Worm (Caenorhabditis elegans): ENCODE measurements around the gene C05D12.5.

Gene C05D12.5

ce11 chrII:11443128-11443527 is 9.1 kb downstream of the C05D12.5 start:
- TF ChIP-seq T22C8.4 (GFP tag; IDR thresholded peaks at IDR 0.05) = no peak
- no peak for TF ChIP-seq med-1 (GFP tag; optimal IDR thresholded peaks at IDR 0.05; ENCODE audit: insufficient read depth)
- TF ChIP-seq ref-1 (GFP tag; conservative IDR thresholded peaks at IDR 0.05) = no peak
- no peak for TF ChIP-seq ztf-29 (GFP tag; IDR thresholded peaks at IDR 0.05)
- no peak for TF ChIP-seq cog-1 (tag; optimal IDR thresholded peaks at IDR 0.05)
- no peak for TF ChIP-seq klf-2 (GFP tag; conservative IDR thresholded peaks at IDR 0.05)
- no peak for TF ChIP-seq flt-1 (GFP tag; IDR thresholded peaks at IDR 0.05)

ce11 chrII:11443862-11444261 is 9.8 kb downstream of the C05D12.5 start, which contains the start of gene adbp-1:
Gene adbp-1 (plus strand): TSS chrII:11444162.
- TF ChIP-seq T22C8.4 (GFP tag; IDR thresholded peaks at IDR 0.05) = no peak
- TF ChIP-seq flt-1 (GFP tag; IDR thresholded peaks at IDR 0.05) = no peak
- no peak for TF ChIP-seq klf-2 (GFP tag; conservative IDR thresholded peaks at IDR 0.05)
- no peak for TF ChIP-seq med-1 (GFP tag; optimal IDR thresholded peaks at IDR 0.05; ENCODE audit: insufficient read depth)
- no peak for TF ChIP-seq ref-1 (GFP tag; conservative IDR thresholded peaks at IDR 0.05)
- TF ChIP-seq ztf-29 (GFP tag; IDR thresholded peaks at IDR 0.05) = no peak
- no peak for TF ChIP-seq tab-1 (GFP tag; IDR thresholded peaks at IDR 0.05)
- TF ChIP-seq ztf-23 (GFP tag; IDR thresholded peaks at IDR 0.05) = no peak
- no peak for TF ChIP-seq cog-1 (tag; optimal IDR thresholded peaks at IDR 0.05)

DNA sequence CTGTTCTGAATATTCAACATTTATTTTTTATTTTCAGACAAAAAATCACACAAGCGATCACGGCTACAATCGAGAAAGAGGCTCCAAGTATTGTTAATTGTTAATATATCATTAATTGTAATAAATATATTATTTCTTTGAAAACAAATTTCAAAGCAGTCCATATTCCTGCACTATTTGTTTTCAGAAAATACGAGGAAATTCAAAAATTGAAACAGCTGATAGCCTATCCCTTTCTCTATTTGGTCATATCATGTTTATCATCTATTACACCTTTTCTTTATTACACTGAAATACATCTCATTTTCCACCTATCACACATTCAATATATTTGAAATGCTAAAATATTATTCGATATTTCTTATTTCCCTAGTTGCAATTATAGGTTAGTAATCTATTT is 10.9 kb downstream of the C05D12.5 start, which contains the start of gene W02B12.13:
Gene W02B12.13, plus strand, starts transcription at position 301 of the 400 bp plus-strand sequence.
- TF ChIP-seq ztf-29 (GFP tag; IDR thresholded peaks at IDR 0.05) (no peak), T22C8.4 (GFP tag; IDR thresholded peaks at IDR 0.05) (no peak), flt-1 (GFP tag; IDR thresholded peaks at IDR 0.05) (no peak), ztf-23 (GFP tag; IDR thresholded peaks at IDR 0.05) (no peak), med-1 (GFP tag; optimal IDR thresholded peaks at IDR 0.05; ENCODE audit: insufficient read depth) (no peak)

- no peak for TF ChIP-seq ztf-29 (GFP tag; IDR thresholded peaks at IDR 0.05)
- no peak for TF ChIP-seq ztf-23 (GFP tag; IDR thresholded peaks at IDR 0.05)
- TF ChIP-seq T22C8.4 (GFP tag; IDR thresholded peaks at IDR 0.05) = no peak
- TF ChIP-seq klf-2 (GFP tag; conservative IDR thresholded peaks at IDR 0.05) = no peak
- no peak for TF ChIP-seq cog-1 (tag; optimal IDR thresholded peaks at IDR 0.05)
- no peak for TF ChIP-seq tab-1 (GFP tag; IDR thresholded peaks at IDR 0.05)
- no peak for TF ChIP-seq ref-1 (GFP tag; conservative IDR thresholded peaks at IDR 0.05)
- no peak for TF ChIP-seq med-1 (GFP tag; optimal IDR thresholded peaks at IDR 0.05; ENCODE audit: insufficient read depth)
- TF ChIP-seq flt-1 (GFP tag; IDR thresholded peaks at IDR 0.05) = no peak
Measured at ce11 chrII:11448753-11449152, 14.7 kb downstream of the C05D12.5 start, which contains the start of gene W02B12.1. Gene W02B12.1 (plus strand): TSS chrII:11449021.

DNA sequence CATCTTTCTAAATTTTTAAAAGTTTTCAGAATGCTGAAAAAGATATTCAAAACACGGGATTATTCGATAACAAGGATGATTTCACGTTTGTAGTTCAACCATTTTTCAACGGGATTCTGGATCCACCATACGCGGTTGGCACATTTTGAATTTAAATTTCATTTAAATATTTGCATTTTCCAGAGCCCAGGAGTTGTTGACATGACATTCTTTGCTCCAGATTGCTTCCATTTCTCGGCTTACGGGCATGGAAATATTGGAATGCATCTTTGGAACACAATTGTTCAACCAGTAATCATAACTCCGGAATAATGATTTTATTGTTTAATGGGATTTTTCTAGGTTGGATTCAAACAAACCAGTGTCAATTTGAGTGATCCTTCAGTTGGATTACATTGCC is 16.8 kb downstream of the C05D12.5 start:
- TF ChIP-seq med-1 (GFP tag; optimal IDR thresholded peaks at IDR 0.05; ENCODE audit: insufficient read depth) (no peak), ztf-23 (GFP tag; IDR thresholded peaks at IDR 0.05) (no peak), tab-1 (GFP tag; IDR thresholded peaks at IDR 0.05) (no peak), cog-1 (tag; optimal IDR thresholded peaks at IDR 0.05) (no peak), ztf-29 (GFP tag; IDR thresholded peaks at IDR 0.05) (no peak), flt-1 (GFP tag; IDR thresholded peaks at IDR 0.05) (no peak), ref-1 (GFP tag; conservative IDR thresholded peaks at IDR 0.05) (no peak), T22C8.4 (GFP tag; IDR thresholded peaks at IDR 0.05) (no peak), klf-2 (GFP tag; conservative IDR thresholded peaks at IDR 0.05) (no peak)

DNA sequence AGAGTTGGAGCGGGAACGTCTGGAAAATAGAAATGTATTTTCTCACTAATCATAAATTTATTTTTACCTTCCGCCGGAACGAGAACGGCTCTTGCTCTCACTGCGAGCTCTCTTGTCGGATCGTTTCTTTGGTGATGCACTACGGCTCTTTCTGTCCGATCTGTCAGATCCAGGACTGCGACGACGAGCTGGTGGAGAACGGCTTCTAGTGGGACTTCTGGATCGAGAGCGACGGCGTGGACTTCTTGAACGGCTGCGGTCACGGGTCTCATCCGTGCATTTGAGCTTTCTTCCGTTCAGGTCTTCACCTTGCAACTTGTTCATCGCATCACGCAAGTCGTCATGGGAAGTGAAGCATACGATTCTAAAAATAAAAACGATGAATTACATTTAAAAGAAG is 17.7 kb downstream of the C05D12.5 start:
- TF ChIP-seq ztf-29 (GFP tag; IDR thresholded peaks at IDR 0.05) (no peak), flt-1 (GFP tag; IDR thresholded peaks at IDR 0.05) (no peak), cog-1 (tag; optimal IDR thresholded peaks at IDR 0.05) (no peak), med-1 (GFP tag; optimal IDR thresholded peaks at IDR 0.05; ENCODE audit: insufficient read depth) (no peak), T22C8.4 (GFP tag; IDR thresholded peaks at IDR 0.05) (no peak), ref-1 (GFP tag; conservative IDR thresholded peaks at IDR 0.05) (no peak), tab-1 (GFP tag; IDR thresholded peaks at IDR 0.05) (no peak)

- TF ChIP-seq klf-2 (GFP tag; conservative IDR thresholded peaks at IDR 0.05) (no peak), flt-1 (GFP tag; IDR thresholded peaks at IDR 0.05) (no peak), T22C8.4 (GFP tag; IDR thresholded peaks at IDR 0.05) (no peak), ztf-29 (GFP tag; IDR thresholded peaks at IDR 0.05) (no peak), tab-1 (GFP tag; IDR thresholded peaks at IDR 0.05) (no peak), ztf-23 (GFP tag; IDR thresholded peaks at IDR 0.05) (no peak), cog-1 (tag; optimal IDR thresholded peaks at IDR 0.05) (no peak), med-1 (GFP tag; optimal IDR thresholded peaks at IDR 0.05; ENCODE audit: insufficient read depth) (no peak), ref-1 (GFP tag; conservative IDR thresholded peaks at IDR 0.05) (no peak)
Measured at ce11 chrII:11452498-11453005, 18.5 kb downstream of the C05D12.5 start, which contains the start of gene rsp-2. Gene rsp-2 (minus strand): TSS chrII:11452955.

ce11 chrII:11453025-11453424 is 19.0 kb downstream of the C05D12.5 start, which contains the start of gene rsp-1:
Gene rsp-1 (plus strand): TSS chrII:11453362.
- TF ChIP-seq flt-1 (GFP tag; IDR thresholded peaks at IDR 0.05) (peak; percentile 66; the same call in 1 of the 2 replicates), klf-2 (GFP tag; conservative IDR thresholded peaks at IDR 0.05) (no peak), ztf-23 (GFP tag; IDR thresholded peaks at IDR 0.05) (peak; percentile 66), ztf-29 (GFP tag; IDR thresholded peaks at IDR 0.05) (no peak), tab-1 (GFP tag; IDR thresholded peaks at IDR 0.05) (peak; percentile 54; the same call in 1 of the 2 replicates), med-1 (GFP tag; optimal IDR thresholded peaks at IDR 0.05; ENCODE audit: insufficient read depth) (peak; percentile 28), cog-1 (tag; optimal IDR thresholded peaks at IDR 0.05) (peak; percentile 15), T22C8.4 (GFP tag; IDR thresholded peaks at IDR 0.05) (peak; percentile 72; the same call in 1 of the 2 replicates)

DNA sequence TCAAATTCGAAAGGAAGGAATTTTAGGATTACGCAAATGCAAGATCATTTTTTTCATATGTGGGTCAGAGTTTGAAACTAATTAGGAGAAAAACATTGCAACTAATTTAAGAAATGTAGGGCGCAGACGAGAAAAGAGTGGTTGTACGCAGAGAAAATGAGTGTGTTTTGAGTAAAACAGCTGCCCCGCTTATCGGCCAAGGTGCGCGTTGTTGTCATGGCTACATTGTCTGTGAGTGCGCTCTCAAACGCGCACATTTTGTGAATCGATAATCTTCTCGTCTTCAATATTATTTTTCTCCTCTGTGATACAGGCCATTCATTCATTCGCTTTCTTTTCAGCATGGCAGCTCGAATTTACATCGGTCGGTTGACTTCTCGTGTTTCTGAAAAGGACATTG is 19.6 kb downstream of the C05D12.5 start:
- no peak for TF ChIP-seq tab-1 (GFP tag; IDR thresholded peaks at IDR 0.05)
- TF ChIP-seq ztf-23 (GFP tag; IDR thresholded peaks at IDR 0.05) = no peak
- TF ChIP-seq cog-1 (tag; optimal IDR thresholded peaks at IDR 0.05) = no peak
- no peak for TF ChIP-seq ref-1 (GFP tag; conservative IDR thresholded peaks at IDR 0.05)
- TF ChIP-seq flt-1 (GFP tag; IDR thresholded peaks at IDR 0.05) = no peak
- no peak for TF ChIP-seq T22C8.4 (GFP tag; IDR thresholded peaks at IDR 0.05)
- TF ChIP-seq ztf-29 (GFP tag; IDR thresholded peaks at IDR 0.05) = no peak
- TF ChIP-seq med-1 (GFP tag; optimal IDR thresholded peaks at IDR 0.05; ENCODE audit: insufficient read depth) = no peak

DNA sequence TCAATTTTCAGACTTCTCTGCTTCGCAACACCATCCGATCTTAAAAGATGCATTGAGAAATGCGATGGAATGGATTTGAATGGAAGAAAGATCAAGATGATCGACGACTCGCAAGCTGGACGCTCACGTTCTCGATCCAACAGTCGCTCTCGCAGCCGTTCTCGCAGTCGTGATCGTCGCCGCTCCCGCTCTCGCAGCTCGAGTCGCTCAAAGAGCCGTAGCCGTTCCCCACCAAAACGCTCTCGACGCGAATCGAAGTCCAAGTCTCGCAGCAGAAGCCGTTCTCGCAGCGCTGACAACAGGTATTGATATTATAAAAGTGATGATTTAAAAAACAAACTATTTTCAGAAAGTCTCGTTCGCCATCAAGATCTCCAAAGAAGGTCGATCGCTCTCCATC is 21.1 kb downstream of the C05D12.5 start:
- TF ChIP-seq flt-1 (GFP tag; IDR thresholded peaks at IDR 0.05) (0 out of 2 replicates have a peak, but pooled peaks have one; percentile 44), med-1 (GFP tag; optimal IDR thresholded peaks at IDR 0.05; ENCODE audit: insufficient read depth) (no peak)
